Worm (Caenorhabditis elegans) whole organism, young adult: ENCODE results near the gene T26E4.7.
A peak's percentile ranks its signal among the peaks of the same experiment; 100 is the strongest.

Source experiments
- C06A6.2 ChIP-seq: fragments of 200-800 bp; sonication (Bioruptor generic); conservative IDR thresholded peaks from 2 replicates; pipeline ENCODE4 v1.3.6; 2022; ENCODE audit warnings: missing genetic modification characterization, missing compliant biosample characterization
- D2030.7 ChIP-seq: fragments of 200-800 bp; sonication (Bioruptor generic); IDR thresholded peaks from 2 replicates; pipeline ENCODE4 v1.3.6; 2022; ENCODE audit warnings: missing genetic modification reagents, missing genetic modification characterization, missing compliant biosample characterization
- F23B12.7 ChIP-seq: sonication (generic microtip); optimal IDR thresholded peaks from 2 replicates; lab custom pipeline; 2017; ENCODE audit warnings: missing genetic modification characterization, mild to moderate bottlenecking, missing compliant biosample characterization, antibody characterized with exemption, moderate library complexity; ENCODE audit not compliant: insufficient read depth
- F39B2.1 ChIP-seq: fragments of 200-800 bp; sonication (Bioruptor generic); IDR thresholded peaks from 2 replicates; pipeline ENCODE4 v1.3.6; 2022; ENCODE audit warnings: missing genetic modification reagents, missing genetic modification characterization, missing compliant biosample characterization
- F49E8.2 ChIP-seq: sonication (generic microtip); optimal IDR thresholded peaks from 3 replicates; lab custom pipeline; 2017; ENCODE audit warnings: missing genetic modification characterization, mild to moderate bottlenecking, missing compliant biosample characterization, antibody characterized with exemption, moderate library complexity; ENCODE audit not compliant: insufficient read depth
- F52B5.7 ChIP-seq: sonication (generic microtip); optimal IDR thresholded peaks from 2 replicates; lab custom pipeline; 2016; ENCODE audit warnings: mild to moderate bottlenecking, missing genetic modification characterization, missing compliant biosample characterization
- T07F8.4 ChIP-seq: sonication (generic microtip); optimal IDR thresholded peaks from 2 replicates; lab custom pipeline; 2016; ENCODE audit warnings: mild to moderate bottlenecking, missing genetic modification characterization, moderate library complexity, missing compliant biosample characterization
- Y53F4B.3 ChIP-seq: fragments of 200-800 bp; sonication (Bioruptor generic); IDR thresholded peaks from 2 replicates; pipeline ENCODE4 v1.3.6; 2022; ENCODE audit warnings: missing genetic modification reagents, missing genetic modification characterization, missing compliant biosample characterization
- Y53G8AR.9 ChIP-seq: fragments of 200-800 bp; sonication (Bioruptor generic); conservative IDR thresholded peaks from 2 replicates; pipeline ENCODE4 v1.3.6; 2022; ENCODE audit warnings: missing genetic modification reagents, missing genetic modification characterization, missing compliant biosample characterization
- Y56A3A.18 ChIP-seq: fragments of 200-800 bp; sonication (Bioruptor generic); IDR thresholded peaks from 2 replicates; pipeline ENCODE4 v1.3.6; 2022; ENCODE audit warnings: missing genetic modification reagents, missing genetic modification characterization, missing compliant biosample characterization
- Y67H2A.10 ChIP-seq: fragments of 200-800 bp; sonication (Bioruptor generic); conservative IDR thresholded peaks from 2 replicates; pipeline ENCODE4 v1.3.6; 2022; ENCODE audit warnings: missing genetic modification reagents, missing genetic modification characterization, missing compliant biosample characterization
- akir-1 ChIP-seq: fragments of 200-800 bp; sonication (Bioruptor generic); optimal IDR thresholded peaks from 2 replicates; lab custom pipeline; 2018; ENCODE audit warnings: mild to moderate bottlenecking, missing genetic modification characterization, moderate library complexity, missing compliant biosample characterization
- ama-1 ChIP-seq, 3 experiments: fragments of 150-350 bp in 1 of 3; sonication (generic microtip) in 2 of 3; optimal IDR thresholded peaks; 2 replicates each; lab custom pipeline; 2014 to 2018; ENCODE audit warnings: missing biosample characterization in 2 of 3, missing genetic modification characterization in 2 of 3, missing genetic modification reagents in 2 of 3
- aptf-2 ChIP-seq: fragments of 200-800 bp; sonication (Bioruptor generic); conservative IDR thresholded peaks from 2 replicates; pipeline ENCODE4 v1.3.6; 2022; ENCODE audit warnings: missing genetic modification reagents, missing genetic modification characterization, missing compliant biosample characterization
- aptf-3 ChIP-seq: fragments of 200-800 bp; sonication (Bioruptor generic); IDR thresholded peaks from 2 replicates; pipeline ENCODE4 v1.3.6; 2022; ENCODE audit warnings: missing genetic modification characterization, missing compliant biosample characterization
- atf-7 ChIP-seq: sonication (generic microtip); optimal IDR thresholded peaks from 2 replicates; lab custom pipeline; 2017; ENCODE audit warnings: mild to moderate bottlenecking, missing genetic modification characterization, missing compliant biosample characterization
- athp-1 ChIP-seq: sonication (generic microtip); optimal IDR thresholded peaks from 2 replicates; lab custom pipeline; 2017; ENCODE audit warnings: mild to moderate bottlenecking, missing genetic modification characterization, missing compliant biosample characterization
- chd-7 ChIP-seq: sonication (generic microtip); optimal IDR thresholded peaks from 2 replicates; lab custom pipeline; 2016; ENCODE audit warnings: mild to moderate bottlenecking, missing genetic modification characterization, moderate library complexity, missing compliant biosample characterization
- dpff-1 ChIP-seq: sonication (generic microtip); optimal IDR thresholded peaks from 2 replicates; lab custom pipeline; 2017; ENCODE audit warnings: mild to moderate bottlenecking, missing genetic modification characterization, missing compliant biosample characterization
- dpl-1 ChIP-seq: fragments of 150-350 bp; optimal IDR thresholded peaks from 2 replicates; lab custom pipeline; 2014; ENCODE audit warnings: missing biosample characterization, missing genetic modification reagents, missing genetic modification characterization
- ets-4 ChIP-seq: fragments of 200-800 bp; sonication (Bioruptor generic); optimal IDR thresholded peaks from 2 replicates; lab custom pipeline; 2018; ENCODE audit warnings: mild to moderate bottlenecking, missing genetic modification characterization, missing compliant biosample characterization
- hlh-12 ChIP-seq: sonication (generic microtip); optimal IDR thresholded peaks from 2 replicates; lab custom pipeline; 2016; ENCODE audit warnings: missing genetic modification characterization, missing compliant biosample characterization
- hlh-26 ChIP-seq: fragments of 200-800 bp; sonication (Bioruptor generic); conservative IDR thresholded peaks from 2 replicates; pipeline ENCODE4 v1.3.6; 2022; ENCODE audit warnings: missing genetic modification reagents, missing genetic modification characterization, missing compliant biosample characterization
- lag-1 ChIP-seq: fragments of 200-800 bp; sonication (Bioruptor generic); IDR thresholded peaks from 2 replicates; pipeline ENCODE4 v1.3.6; 2022; ENCODE audit warnings: missing genetic modification reagents, missing genetic modification characterization, missing compliant biosample characterization
- lin-35 ChIP-seq, 3 experiments: fragments of 150-350 bp in 2 of 3; sonication (generic microtip) in 1 of 3; optimal IDR thresholded peaks; 2 replicates each; lab custom pipeline; 2014 to 2018; ENCODE audit warnings: missing biosample characterization in 3 of 3, missing genetic modification characterization in 3 of 3, missing genetic modification reagents in 3 of 3
- lin-40 ChIP-seq: sonication (generic microtip); optimal IDR thresholded peaks from 2 replicates; lab custom pipeline; 2016; ENCODE audit warnings: missing genetic modification characterization, mild to moderate bottlenecking, missing compliant biosample characterization, missing genotype, missing genetic modification reagents
- lsl-1 ChIP-seq: fragments of 200-800 bp; sonication (Bioruptor generic); optimal IDR thresholded peaks from 2 replicates; lab custom pipeline; 2018; ENCODE audit warnings: mild to moderate bottlenecking, missing genetic modification characterization, moderate library complexity, missing compliant biosample characterization
- lsy-27 ChIP-seq: sonication (generic microtip); optimal IDR thresholded peaks from 2 replicates; lab custom pipeline; 2017; ENCODE audit warnings: missing genetic modification characterization, mild to moderate bottlenecking, missing compliant biosample characterization, antibody characterized with exemption, missing genotype, borderline replicate concordance; ENCODE audit not compliant: insufficient read depth
- mcd-1 ChIP-seq: fragments of 200-800 bp; sonication (Bioruptor generic); IDR thresholded peaks from 2 replicates; pipeline ENCODE4 v1.3.6; 2022; ENCODE audit warnings: missing genetic modification reagents, missing genetic modification characterization, missing compliant biosample characterization
- mel-28 ChIP-seq: sonication (generic microtip); optimal IDR thresholded peaks from 2 replicates; lab custom pipeline; 2016; ENCODE audit warnings: borderline replicate concordance, mild to moderate bottlenecking, missing genetic modification characterization, missing compliant biosample characterization
- nfya-1 ChIP-seq: sonication (generic microtip); optimal IDR thresholded peaks from 2 replicates; lab custom pipeline; 2017; ENCODE audit warnings: antibody characterized with exemption, missing compliant biosample characterization, missing genetic modification characterization, borderline replicate concordance; ENCODE audit not compliant: insufficient read depth
- nhr-80 ChIP-seq: sonication (generic microtip); optimal IDR thresholded peaks from 2 replicates; lab custom pipeline; 2016; ENCODE audit warnings: missing genetic modification characterization, missing compliant biosample characterization
- pha-4 ChIP-seq: fragments of 150-350 bp; sonication (generic microtip); optimal IDR thresholded peaks from 2 replicates; lab custom pipeline; 2014; ENCODE audit warnings: missing biosample characterization, missing genetic modification reagents, missing genetic modification characterization
- repo-1 ChIP-seq: sonication (generic microtip); optimal IDR thresholded peaks from 2 replicates; lab custom pipeline; 2017; ENCODE audit warnings: mild to moderate bottlenecking, missing genetic modification characterization, missing compliant biosample characterization
- snpc-1.3 ChIP-seq: sonication (generic microtip); optimal IDR thresholded peaks from 2 replicates; lab custom pipeline; 2017; ENCODE audit warnings: missing genetic modification characterization, mild to moderate bottlenecking, missing compliant biosample characterization, antibody characterized with exemption, moderate library complexity, missing genotype, missing genetic modification reagents; ENCODE audit not compliant: insufficient read depth
- snpc-3.4 ChIP-seq: sonication (generic microtip); optimal IDR thresholded peaks from 2 replicates; lab custom pipeline; 2017; ENCODE audit warnings: missing genetic modification characterization, mild to moderate bottlenecking, missing compliant biosample characterization, antibody characterized with exemption, moderate library complexity, missing genotype, missing genetic modification reagents
- snpc-4 ChIP-seq, 5 experiments: fragments of 150-350 bp in 1 of 5; sonication (generic microtip) in 4 of 5; optimal IDR thresholded peaks; 2 replicates each; lab custom pipeline; 2014 to 2018; ENCODE audit warnings: missing genetic modification characterization in 5 of 5, missing biosample characterization in 3 of 5, antibody characterized with exemption in 2 of 5, mild to moderate bottlenecking in 2 of 5, missing compliant biosample characterization in 2 of 5, missing genotype in 2 of 5, moderate library complexity in 2 of 5, missing genetic modification reagents in 1 of 5
- somi-1 ChIP-seq: fragments of 200-800 bp; sonication (Bioruptor generic); optimal IDR thresholded peaks from 2 replicates; lab custom pipeline; 2018; ENCODE audit warnings: mild to moderate bottlenecking, missing genetic modification characterization, missing compliant biosample characterization
- sptf-2 ChIP-seq: fragments of 200-800 bp; sonication (Bioruptor generic); optimal IDR thresholded peaks from 2 replicates; lab custom pipeline; 2018; ENCODE audit warnings: mild to moderate bottlenecking, missing genetic modification characterization, missing compliant biosample characterization
- tbp1 ChIP-seq: fragments of 200-800 bp; sonication (Bioruptor generic); optimal IDR thresholded peaks from 2 replicates; lab custom pipeline; 2018; ENCODE audit warnings: mild to moderate bottlenecking, missing genetic modification characterization, missing compliant biosample characterization
- tlf-1 ChIP-seq: fragments of 200-800 bp; sonication (Bioruptor generic); optimal IDR thresholded peaks from 2 replicates; lab custom pipeline; 2018; ENCODE audit warnings: mild to moderate bottlenecking, missing genetic modification characterization, missing compliant biosample characterization
- xnd-1 ChIP-seq: sonication (generic microtip); optimal IDR thresholded peaks from 2 replicates; lab custom pipeline; 2016; ENCODE audit warnings: missing genotype, missing genetic modification reagents, missing genetic modification characterization, missing compliant biosample characterization
- zfh-2 ChIP-seq: fragments of 200-800 bp; sonication (Bioruptor generic); conservative IDR thresholded peaks from 2 replicates; pipeline ENCODE4 v1.3.6; 2022; ENCODE audit warnings: missing genetic modification reagents, missing genetic modification characterization, missing compliant biosample characterization
- zim-3 ChIP-seq: sonication (generic microtip); optimal IDR thresholded peaks from 2 replicates; lab custom pipeline; 2017; ENCODE audit warnings: mild to moderate bottlenecking, missing genetic modification characterization, moderate library complexity, missing compliant biosample characterization
- ztf-18 ChIP-seq: sonication (generic microtip); optimal IDR thresholded peaks from 2 replicates; lab custom pipeline; 2016; ENCODE audit warnings: missing genotype, mild to moderate bottlenecking, missing genetic modification characterization, missing compliant biosample characterization
- ztf-22 ChIP-seq: fragments of 200-800 bp; sonication (Bioruptor generic); optimal IDR thresholded peaks from 2 replicates; lab custom pipeline; 2018; ENCODE audit warnings: mild to moderate bottlenecking, missing genetic modification characterization, moderate library complexity, missing compliant biosample characterization

Gene T26E4.7

DNA sequence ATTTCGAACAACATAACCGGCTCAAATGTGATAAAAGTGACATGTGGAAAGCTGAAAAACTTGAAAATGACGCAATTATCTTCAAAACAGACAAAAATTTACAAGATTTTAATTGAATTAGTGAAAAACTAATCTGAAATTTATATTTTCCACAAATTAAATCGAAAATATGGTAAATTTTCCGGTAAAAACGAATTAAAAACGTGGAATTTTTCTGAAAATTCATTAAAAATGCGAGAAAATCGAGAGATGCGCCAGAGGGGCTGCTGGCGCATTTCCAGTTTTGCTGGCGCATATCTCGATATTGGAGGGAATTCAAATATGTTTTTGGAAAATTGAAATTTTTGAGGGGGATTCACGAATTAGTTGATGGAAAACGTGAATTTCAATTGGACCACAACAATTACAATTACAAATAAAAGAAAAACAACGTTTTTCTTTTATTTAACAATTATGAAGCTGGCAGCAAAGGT, 27.2 kb upstream of the T26E4.7 start, which contains the start of the genes haf-3 and F57A10.2:
Gene haf-3 (minus strand): TSS at position 51 of the 473 bp plus-strand sequence.
Gene F57A10.2 (plus strand): TSS at position 454 of the 473 bp plus-strand sequence.
- TF ChIP-seq mcd-1 (peak; percentile 92), F39B2.1 (0 out of 2 replicates have a peak, but pooled peaks have one; percentile 45), zim-3 (no peak), Y53F4B.3 (GFP tag; lab: Robert Waterston, UW) (no peak), snpc-1.3 (tag; lab: Kevin White, UChicago) (peak; percentile 71), Y53G8AR.9 (GFP tag; lab: Robert Waterston, UW) (peak; percentile 91), sptf-2 (no peak), nfya-1 (tag; lab: Kevin White, UChicago) (no peak), lsy-27 (tag; lab: Kevin White, UChicago) (no peak), dpl-1 (GFP tag; lab: Kevin White, UChicago) (peak; percentile 97), dpff-1 (tag; lab: Kevin White, UChicago) (no peak), lin-35 (GFP tag; optimal IDR thresholded peaks at IDR 0.05; lab: Kevin White, UChicago) (peak; percentile 81 to 97 (median 92)), F52B5.7 (tag; lab: Kevin White, UChicago) (no peak), tbp1 (GFP tag; lab: Kevin White, UChicago) (peak; percentile 72), hlh-12 (no peak), nhr-80 (peak; percentile 28), pha-4 (tag; lab: Kevin White, UChicago) (peak; percentile 86), aptf-3 (GFP tag; lab: Robert Waterston, UW) (no peak), zfh-2 (GFP tag; lab: Robert Waterston, UW) (no peak), C06A6.2 (GFP tag; lab: Robert Waterston, UW) (peak; percentile 75), F49E8.2 (tag; lab: Kevin White, UChicago) (peak; percentile 35), lin-40 (tag; lab: Kevin White, UChicago) (peak; percentile 93), lsl-1 (GFP tag; lab: Kevin White, UChicago) (peak; percentile 71), T07F8.4 (no peak), Y56A3A.18 (peak; percentile 71), ets-4 (GFP tag; lab: Kevin White, UChicago) (no peak), atf-7 (tag; lab: Kevin White, UChicago) (peak; percentile 55), tlf-1 (GFP tag; lab: Kevin White, UChicago) (peak; percentile 88), mel-28 (tag; lab: Kevin White, UChicago) (no peak), lag-1 (no peak), snpc-3.4 (peak; percentile 83), ztf-18 (peak; percentile 98), hlh-26 (GFP tag; lab: Robert Waterston, UW) (no peak), somi-1 (GFP tag; lab: Kevin White, UChicago) (peak; percentile 31), D2030.7 (GFP tag; lab: Robert Waterston, UW) (peak; percentile 83), ztf-22 (no peak), athp-1 (no peak), xnd-1 (tag; lab: Kevin White, UChicago) (peak; percentile 56), ama-1 (optimal IDR thresholded peaks at IDR 0.05; lab: Kevin White, UChicago) (no peak), ama-1 (GFP tag; optimal IDR thresholded peaks at IDR 0.05; lab: Kevin White, UChicago) (no peak), snpc-4 (GFP tag; optimal IDR thresholded peaks at IDR 0.05; lab: Kevin White, UChicago) (peak; percentile 36), snpc-4 (tag; optimal IDR thresholded peaks at IDR 0.05; lab: Kevin White, UChicago) (peak; percentile 70 to 86 (median 81)), aptf-2 (no peak), F23B12.7 (tag; lab: Kevin White, UChicago) (peak; percentile 86), repo-1 (tag; lab: Kevin White, UChicago) (peak; percentile 70), Y67H2A.10 (GFP tag; lab: Robert Waterston, UW) (no peak), chd-7 (tag; lab: Kevin White, UChicago) (peak; percentile 38), akir-1 (GFP tag; lab: Kevin White, UChicago) (no peak)
